Worm (Caenorhabditis elegans) whole organism, midembryonic: Measurements from ENCODE around the gene C47D2.1.

Experiments used
- T22C8.4 ChIP-seq: fragments of 200-800 bp; sonication (Bioruptor generic); IDR thresholded peaks from 2 replicates; pipeline ENCODE4 v1.3.6; 2022; ENCODE audit warnings: missing genetic modification characterization, missing compliant biosample characterization
- cog-1 ChIP-seq: sonication (generic microtip); optimal IDR thresholded peaks from 2 replicates; lab custom pipeline; 2016; ENCODE audit warnings: missing genetic modification characterization, missing compliant biosample characterization
- flt-1 ChIP-seq: fragments of 200-800 bp; sonication (Bioruptor generic); IDR thresholded peaks from 2 replicates; pipeline ENCODE4 v1.3.6; 2022; ENCODE audit warnings: missing genetic modification characterization, missing compliant biosample characterization
- med-1 ChIP-seq: sonication (generic microtip); optimal IDR thresholded peaks from 2 replicates; lab custom pipeline; 2017; ENCODE audit warnings: missing genetic modification characterization, mild to moderate bottlenecking, missing compliant biosample characterization, antibody characterized with exemption, missing genetic modification reagents; ENCODE audit not compliant: insufficient read depth
- ref-1 ChIP-seq: fragments of 200-800 bp; sonication (Bioruptor generic); conservative IDR thresholded peaks from 2 replicates; pipeline ENCODE4 v1.3.6; 2022; ENCODE audit warnings: missing genetic modification reagents, missing genetic modification characterization, missing compliant biosample characterization
- ztf-23 ChIP-seq: fragments of 200-800 bp; sonication (Bioruptor generic); IDR thresholded peaks from 2 replicates; pipeline ENCODE4 v1.3.6; 2022; ENCODE audit warnings: missing genetic modification reagents, missing genetic modification characterization, missing compliant biosample characterization
- ztf-29 ChIP-seq: fragments of 200-800 bp; sonication (Bioruptor generic); IDR thresholded peaks from 2 replicates; pipeline ENCODE4 v1.3.6; 2022; ENCODE audit warnings: missing genetic modification reagents, missing genetic modification characterization, missing compliant biosample characterization

DNA sequence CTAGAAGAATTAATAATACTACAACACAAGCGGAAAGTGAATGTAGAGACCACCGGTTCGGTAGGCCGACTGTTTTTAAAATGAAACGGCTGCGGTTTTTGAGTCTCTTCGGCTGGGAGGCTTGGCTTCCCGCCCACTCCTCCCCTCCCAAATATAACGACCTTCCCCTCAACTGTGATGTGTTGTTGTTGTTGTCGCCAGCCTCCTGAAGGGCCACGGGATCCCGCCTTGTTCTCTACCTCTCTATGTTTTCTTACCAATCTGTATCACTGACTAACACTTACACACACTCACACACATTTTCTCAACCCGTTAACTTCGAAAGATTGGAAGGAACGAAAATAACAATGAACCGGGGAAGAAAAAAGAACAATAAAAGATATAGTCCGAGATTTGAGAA is 18.7 kb downstream of the C47D2.1 start:
- TF ChIP-seq flt-1 (GFP tag; lab: Robert Waterston, UW) (no peak), med-1 (GFP tag; lab: Kevin White, UChicago) (no peak), cog-1 (no peak), T22C8.4 (GFP tag; lab: Robert Waterston, UW) (no peak), ztf-29 (GFP tag; lab: Robert Waterston, UW) (no peak), ref-1 (no peak), ztf-23 (GFP tag; lab: Robert Waterston, UW) (no peak)
